Worm (Caenorhabditis elegans): ENCODE measurements around the gene nac-1.

nac-1 gene

DNA sequence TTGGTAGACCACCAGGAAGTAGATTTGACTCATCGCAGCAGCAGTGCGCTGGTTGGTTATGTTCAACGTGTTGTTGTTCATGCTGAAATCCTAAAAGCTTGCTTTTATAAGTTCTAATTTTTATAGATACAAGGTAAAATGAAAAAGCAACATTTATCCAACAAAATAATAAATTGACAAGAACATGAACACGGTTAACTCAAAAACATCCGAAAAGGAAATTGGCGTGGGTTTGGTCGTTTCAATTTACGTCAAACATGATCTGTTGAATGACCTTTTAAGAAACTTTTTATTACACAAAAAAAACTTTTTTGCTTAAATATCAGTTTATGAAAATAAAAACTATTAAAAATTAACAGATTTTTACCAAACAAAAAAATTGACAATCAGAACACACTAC lies 33.9 kb downstream of the nac-1 start, which contains the start of gene ntr-2:
ntr-2 (minus strand) TSS at position 101 of the 400 bp plus-strand sequence.
- TF ChIP-seq F13H6.1 (tag; optimal IDR thresholded peaks at IDR 0.05) (no peak), elt-1 (tag; optimal IDR thresholded peaks at IDR 0.05) (no peak), lsy-2 (tag; optimal IDR thresholded peaks at IDR 0.05) (no peak), nhr-237 (tag; optimal IDR thresholded peaks at IDR 0.05) (no peak), aly-2 (tag; optimal IDR thresholded peaks at IDR 0.05) (no peak), nhr-77 (tag; optimal IDR thresholded peaks at IDR 0.05) (no peak), unc-39 (tag; optimal IDR thresholded peaks at IDR 0.05) (no peak), ztf-1 (GFP tag; conservative IDR thresholded peaks at IDR 0.05) (no peak)

- no peak for TF ChIP-seq mbf-1 (tag; optimal IDR thresholded peaks at IDR 0.05)
- no peak for TF ChIP-seq nhr-23 (tag; optimal IDR thresholded peaks at IDR 0.05)
- no peak for TF ChIP-seq lin-13 (GFP tag; optimal IDR thresholded peaks at IDR 0.05)
- no peak for TF ChIP-seq nhr-11 (tag; optimal IDR thresholded peaks at IDR 0.05)
- TF ChIP-seq ama-1 (optimal IDR thresholded peaks at IDR 0.05), result no peak
- no peak for TF ChIP-seq nhr-21 (tag; optimal IDR thresholded peaks at IDR 0.05)
Measured at ce11 chrX:14929512-14929911, 34.6 kb downstream of the nac-1 start.

DNA sequence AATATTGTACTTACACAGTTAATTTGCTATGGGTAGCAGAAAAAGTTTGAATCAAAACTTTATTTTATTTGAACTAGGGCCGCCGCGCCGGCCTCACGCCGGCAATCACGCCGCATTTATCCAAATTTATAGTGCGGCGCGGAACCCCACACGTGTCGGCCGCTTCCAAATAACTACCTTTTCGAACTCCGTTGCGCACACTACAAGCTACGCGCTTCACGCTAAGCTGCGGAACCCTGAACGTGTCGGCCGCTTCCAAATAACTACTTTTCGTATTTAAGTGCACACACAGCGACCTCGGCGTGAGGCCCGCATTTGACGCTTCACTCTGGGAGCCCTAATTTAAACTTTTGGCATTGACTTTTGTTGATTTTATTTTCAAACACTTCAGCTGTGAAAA lies 36.5 kb downstream of the nac-1 start:
- no peak for TF ChIP-seq nhr-12 (tag; optimal IDR thresholded peaks at IDR 0.05)
- no peak for TF ChIP-seq skn-1 (tag; optimal IDR thresholded peaks at IDR 0.05)

ce11 chrX:14938188-14938587 lies 43.2 kb downstream of the nac-1 start:
- no peak for TF ChIP-seq ama-1 (optimal IDR thresholded peaks at IDR 0.05)
- peak; percentile 87 for TF ChIP-seq snpc-4 (tag; optimal IDR thresholded peaks at IDR 0.05)

- no peak for TF ChIP-seq ztf-1 (GFP tag; conservative IDR thresholded peaks at IDR 0.05)
- TF ChIP-seq blmp-1 (tag; optimal IDR thresholded peaks at IDR 0.05; ENCODE audit: insufficient read depth), result no peak
Measured at ce11 chrX:14946217-14946463, 51.2 kb downstream of the nac-1 start, which contains the start of gene mrp-5. Gene mrp-5, minus strand, starts transcription at chrX:14946317.

DNA sequence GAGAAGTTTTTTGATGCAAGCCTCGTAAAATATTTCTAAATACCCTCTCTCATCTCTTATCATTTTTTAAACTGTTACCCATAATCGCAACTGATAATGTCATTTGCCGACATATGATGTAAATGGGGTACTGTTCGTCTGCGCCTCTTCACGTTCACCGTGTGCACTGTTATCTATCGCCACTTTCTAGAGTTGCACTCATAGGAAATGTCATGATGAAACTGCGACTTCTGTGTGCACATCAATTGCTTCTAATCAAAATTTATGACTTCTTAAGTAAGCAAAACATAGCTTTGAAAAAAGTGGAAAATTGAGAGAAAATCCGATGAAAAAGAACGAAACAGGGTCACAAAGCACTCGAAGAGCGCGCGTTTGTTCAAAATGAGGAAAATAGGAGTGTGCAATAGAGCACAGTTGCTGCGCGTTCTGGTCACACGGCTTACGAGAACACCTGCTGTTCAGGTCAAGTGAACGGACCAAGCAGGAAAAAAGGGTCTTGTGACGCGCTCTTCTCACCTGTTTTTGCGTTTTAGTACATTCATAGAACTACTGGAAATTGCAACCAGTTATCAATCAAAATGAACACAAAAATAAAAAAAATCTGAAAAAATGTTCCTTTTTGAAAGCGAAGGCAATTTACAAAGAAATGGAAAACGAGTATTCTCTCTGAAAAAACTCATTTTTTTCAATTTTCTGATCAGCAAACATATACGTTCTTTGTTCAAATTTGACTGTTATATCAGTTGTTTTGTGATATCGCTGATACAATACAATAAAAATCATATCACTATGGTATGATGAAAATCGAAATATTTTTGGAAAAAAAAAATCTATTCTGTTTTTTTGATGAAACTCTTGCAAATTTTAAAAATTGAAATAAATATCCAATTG lies 51.8 kb downstream of the nac-1 start:
- TF ChIP-seq Y55F3AM.14 (GFP tag; optimal IDR thresholded peaks at IDR 0.05) (no peak), zag-1 (tag; optimal IDR thresholded peaks at IDR 0.05) (no peak), lin-13 (GFP tag; optimal IDR thresholded peaks at IDR 0.05) (no peak), nhr-23 (tag; optimal IDR thresholded peaks at IDR 0.05) (no peak), skn-1 (tag; optimal IDR thresholded peaks at IDR 0.05) (peak; percentile 26), nhr-10 (tag; optimal IDR thresholded peaks at IDR 0.05) (no peak), gmeb-1 (tag; optimal IDR thresholded peaks at IDR 0.05) (peak; percentile 60), mab-5 (tag; optimal IDR thresholded peaks at IDR 0.05) (no peak), R02D3.7 (tag; optimal IDR thresholded peaks at IDR 0.05) (no peak), alr-1 (tag; optimal IDR thresholded peaks at IDR 0.05) (no peak), unc-55 (GFP tag; optimal IDR thresholded peaks at IDR 0.05) (peak; percentile 36), dmd-4 (tag; optimal IDR thresholded peaks at IDR 0.05) (no peak), lsy-2 (tag; optimal IDR thresholded peaks at IDR 0.05) (peak in 1 of 2 experiments; percentile 43), elt-1 (tag; optimal IDR thresholded peaks at IDR 0.05) (no peak), sma-9 (GFP tag; optimal IDR thresholded peaks at IDR 0.05) (peak; percentile 53), sma-9 (tag; optimal IDR thresholded peaks at IDR 0.05) (no peak), aly-2 (tag; optimal IDR thresholded peaks at IDR 0.05) (no peak), nhr-25 (tag; optimal IDR thresholded peaks at IDR 0.05) (peak; percentile 39), nhr-11 (tag; optimal IDR thresholded peaks at IDR 0.05) (no peak), ztf-4 (tag; optimal IDR thresholded peaks at IDR 0.05) (no peak), nhr-6 (tag; optimal IDR thresholded peaks at IDR 0.05) (no peak), unc-39 (tag; optimal IDR thresholded peaks at IDR 0.05) (no peak), C34F6.9 (tag; optimal IDR thresholded peaks at IDR 0.05) (peak; percentile 45), fos-1 (tag; optimal IDR thresholded peaks at IDR 0.05) (peak; percentile 83), unc-62 (GFP tag; optimal IDR thresholded peaks at IDR 0.05) (no peak), nhr-237 (tag; optimal IDR thresholded peaks at IDR 0.05) (no peak), sma-3 (GFP tag; optimal IDR thresholded peaks at IDR 0.05) (peak; percentile 14), ztf-1 (GFP tag; conservative IDR thresholded peaks at IDR 0.05) (no peak), nhr-129 (tag; optimal IDR thresholded peaks at IDR 0.05) (peak; percentile 99), sem-4 (tag; optimal IDR thresholded peaks at IDR 0.05) (no peak), ama-1 (optimal IDR thresholded peaks at IDR 0.05) (no peak), ceh-16 (tag; optimal IDR thresholded peaks at IDR 0.05) (no peak), crh-2 (tag; optimal IDR thresholded peaks at IDR 0.05) (peak; percentile 70), nhr-21 (tag; optimal IDR thresholded peaks at IDR 0.05) (peak; percentile 19), F13H6.1 (tag; optimal IDR thresholded peaks at IDR 0.05) (peak; percentile 49), elt-3 (tag; optimal IDR thresholded peaks at IDR 0.05) (no peak), mbf-1 (tag; optimal IDR thresholded peaks at IDR 0.05) (no peak), lin-39 (tag; optimal IDR thresholded peaks at IDR 0.05) (no peak)

All from whole organism, L2 larva.